Worm (Caenorhabditis elegans) whole organism, L3 larva: Measurements from ENCODE around the gene F17A2.13.

Source experiments
- ama-1 ChIP-seq: fragments of 150-350 bp; optimal IDR thresholded peaks from 2 replicates; lab custom pipeline; 2018
- ceh-16 ChIP-seq: sonication (generic microtip); optimal IDR thresholded peaks from 2 replicates; lab custom pipeline; 2017; ENCODE audit warnings: missing biosample characterization, missing genetic modification characterization
- fkh-10 ChIP-seq: sonication (generic microtip); optimal IDR thresholded peaks from 2 replicates; lab custom pipeline; 2017; ENCODE audit warnings: missing biosample characterization, missing genetic modification reagents, missing genetic modification characterization
- lin-39 ChIP-seq: fragments of 150-350 bp; optimal IDR thresholded peaks from 2 replicates; lab custom pipeline; 2018; ENCODE audit warnings: missing biosample characterization, missing genetic modification reagents, missing genetic modification characterization
- mdl-1 ChIP-seq: fragments of 150-350 bp; optimal IDR thresholded peaks from 2 replicates; lab custom pipeline; 2014; ENCODE audit warnings: missing biosample characterization, missing genetic modification characterization
- nhr-43 ChIP-seq: sonication (generic microtip); optimal IDR thresholded peaks from 2 replicates; lab custom pipeline; 2016; ENCODE audit warnings: mild to moderate bottlenecking, missing genetic modification characterization, missing compliant biosample characterization; ENCODE audit not compliant: poor library complexity, severe bottlenecking
- nhr-76 ChIP-seq: fragments of 150-350 bp; sonication (generic microtip); optimal IDR thresholded peaks from 5 replicates; lab custom pipeline; 2014; ENCODE audit warnings: missing biosample characterization, missing genetic modification characterization
- unc-39 ChIP-seq: sonication (generic microtip); optimal IDR thresholded peaks from 4 replicates; lab custom pipeline; 2017; ENCODE audit warnings: missing biosample characterization, missing genetic modification characterization
- ztf-11 ChIP-seq: fragments of 150-350 bp; optimal IDR thresholded peaks from 2 replicates; lab custom pipeline; 2014; ENCODE audit warnings: missing biosample characterization, missing genetic modification characterization

- TF ChIP-seq ztf-11 (no peak), nhr-76 (no peak), ama-1 (lab: Kevin White, UChicago) (no peak), unc-39 (tag; lab: Kevin White, UChicago) (no peak), mdl-1 (tag; lab: Kevin White, UChicago) (no peak), ceh-16 (tag; lab: Kevin White, UChicago) (no peak), fkh-10 (GFP tag; lab: Kevin White, UChicago) (no peak), lin-39 (no peak), nhr-43 (tag; lab: Kevin White, UChicago) (no peak)
These were observed 14.4 kb downstream of the F17A2.13 start, which contains the start of gene srd-48 for ce11 chrX:12335808-12336207.
